Fruit fly (Drosophila melanogaster) whole organism, embryonic: ENCODE measurements around the gene RASSF8.

Experiments used
- CG10209 ChIP-seq: fragments of 200-800 bp; sonication (Bioruptor generic); optimal IDR thresholded peaks from 3 replicates; lab custom pipeline; 2017; ENCODE audit warnings: missing biosample characterization, mild to moderate bottlenecking, missing genetic modification characterization, missing genetic modification reagents
- CG11085 ChIP-seq: fragments of 200-800 bp; sonication (Bioruptor generic); IDR thresholded peaks from 2 replicates; pipeline ENCODE4 v1.3.6; 2022; ENCODE audit warnings: missing biosample characterization, missing genetic modification characterization
- CG11093 ChIP-seq: fragments of 200-800 bp; sonication (Bioruptor generic); IDR thresholded peaks from 3 replicates; pipeline ENCODE4 v1.3.6; 2022; ENCODE audit warnings: missing biosample characterization, missing genetic modification characterization
- CG12299 ChIP-seq: fragments of 200-800 bp; sonication (Bioruptor generic); optimal IDR thresholded peaks from 2 replicates; lab custom pipeline; 2018; ENCODE audit warnings: missing biosample characterization, mild to moderate bottlenecking, missing genetic modification characterization
- CG14965 ChIP-seq: fragments of 200-800 bp; sonication (Bioruptor generic); optimal IDR thresholded peaks from 2 replicates; lab custom pipeline; 2016; ENCODE audit warnings: missing biosample characterization, missing genetic modification characterization, borderline replicate concordance
- CG1529 ChIP-seq: fragments of 200-800 bp; sonication (Bioruptor generic); optimal IDR thresholded peaks from 3 replicates; lab custom pipeline; 2018; ENCODE audit warnings: missing biosample characterization, missing genetic modification characterization
- CG16813 ChIP-seq: fragments of 200-800 bp; sonication (Bioruptor generic); IDR thresholded peaks from 3 replicates; pipeline ENCODE4 v1.3.6; 2022; ENCODE audit warnings: missing biosample characterization, missing genetic modification characterization; ENCODE audit not compliant: partially characterized antibody
- CG2199 ChIP-seq: fragments of 200-800 bp; sonication (Bioruptor generic); IDR thresholded peaks from 3 replicates; pipeline ENCODE4 v1.3.6; 2022; ENCODE audit warnings: missing biosample characterization, missing genetic modification characterization
- CG2202 ChIP-seq: fragments of 200-800 bp; sonication (Bioruptor generic); optimal IDR thresholded peaks from 2 replicates; lab custom pipeline; 2018; ENCODE audit warnings: missing biosample characterization, mild to moderate bottlenecking, missing genetic modification characterization
- CG2678 ChIP-seq: fragments of 200-800 bp; sonication (Bioruptor generic); optimal IDR thresholded peaks from 3 replicates; lab custom pipeline; 2019; ENCODE audit warnings: missing biosample characterization, mild to moderate bottlenecking, missing genetic modification characterization, moderate library complexity
- CG30020 ChIP-seq: fragments of 200-800 bp; optimal IDR thresholded peaks from 2 replicates; lab custom pipeline; 2019; ENCODE audit warnings: missing biosample characterization, mild to moderate bottlenecking, missing genetic modification characterization, moderate library complexity
- CG3847 ChIP-seq: fragments of 200-800 bp; sonication (Bioruptor generic); IDR thresholded peaks from 2 replicates; pipeline ENCODE4 v1.3.6; 2022; ENCODE audit warnings: missing biosample characterization, missing genetic modification characterization
- CG4404 ChIP-seq: fragments of 200-800 bp; sonication (Bioruptor generic); IDR thresholded peaks from 2 replicates; pipeline ENCODE4 v1.3.6; 2022; ENCODE audit warnings: missing biosample characterization, missing genetic modification characterization
- CG4617 ChIP-seq: fragments of 200-800 bp; sonication (Bioruptor generic); optimal IDR thresholded peaks from 3 replicates; lab custom pipeline; 2016; ENCODE audit warnings: missing biosample characterization, missing genetic modification characterization, borderline replicate concordance
- CG6683 ChIP-seq: fragments of 200-800 bp; sonication (Bioruptor generic); optimal IDR thresholded peaks from 2 replicates; lab custom pipeline; 2017; ENCODE audit warnings: missing biosample characterization, mild to moderate bottlenecking, missing genetic modification characterization, missing genetic modification reagents
- CG6765 ChIP-seq: fragments of 200-800 bp; sonication (Bioruptor generic); optimal IDR thresholded peaks from 3 replicates; lab custom pipeline; 2017; ENCODE audit warnings: missing biosample characterization, mild to moderate bottlenecking, missing genetic modification characterization
- CG7271 ChIP-seq: fragments of 200-800 bp; sonication (Bioruptor generic); optimal IDR thresholded peaks from 2 replicates; lab custom pipeline; 2018; ENCODE audit warnings: missing biosample characterization, mild to moderate bottlenecking, missing genetic modification characterization, moderate library complexity
- CG7839 ChIP-seq: fragments of 200-800 bp; sonication (Bioruptor generic); optimal IDR thresholded peaks from 3 replicates; lab custom pipeline; 2018; ENCODE audit warnings: missing biosample characterization, mild to moderate bottlenecking, missing genetic modification characterization, moderate library complexity
- CG9215 ChIP-seq: fragments of 200-800 bp; sonication (Bioruptor generic); IDR thresholded peaks from 2 replicates; pipeline ENCODE4 v1.3.6; 2022; ENCODE audit warnings: missing biosample characterization, missing genetic modification characterization
- CG9876 ChIP-seq: fragments of 200-800 bp; sonication (Bioruptor generic); optimal IDR thresholded peaks from 2 replicates; lab custom pipeline; 2016; ENCODE audit warnings: missing biosample characterization, missing genetic modification characterization
- Dll ChIP-seq: fragments of 200-800 bp; sonication (Bioruptor generic); IDR thresholded peaks from 4 replicates; pipeline ENCODE4 v1.3.6; 2022; ENCODE audit warnings: missing biosample characterization, missing genetic modification characterization; ENCODE audit not compliant: partially characterized antibody
- Eip74EF ChIP-seq, 2 experiments: fragments of 200-800 bp in 1 of 2; fragments of >200 bp in 1 of 2; sonication (Bioruptor generic) in 1 of 2; optimal IDR thresholded peaks; 2 replicates each; lab custom pipeline; 2017 to 2019; ENCODE audit warnings: missing biosample characterization in 2 of 2, missing genetic modification characterization in 2 of 2, mild to moderate bottlenecking in 1 of 2, moderate library complexity in 1 of 2
- Fer2 ChIP-seq: fragments of 200-800 bp; sonication (Bioruptor generic); optimal IDR thresholded peaks from 2 replicates; lab custom pipeline; 2018; ENCODE audit warnings: missing biosample characterization, mild to moderate bottlenecking, missing genetic modification characterization, moderate library complexity
- GATAe ChIP-seq: fragments of 200-800 bp; sonication (Bioruptor generic); conservative IDR thresholded peaks from 2 replicates; pipeline ENCODE4 v1.3.6; 2022; ENCODE audit warnings: missing biosample characterization, missing genetic modification characterization
- HLH4C ChIP-seq: fragments of 200-800 bp; sonication (Bioruptor generic); IDR thresholded peaks from 3 replicates; pipeline ENCODE4 v1.3.6; 2022; ENCODE audit warnings: missing biosample characterization, missing genetic modification characterization; ENCODE audit not compliant: partially characterized antibody
- Hr3 ChIP-seq: fragments of 200-800 bp; sonication (Bioruptor generic); optimal IDR thresholded peaks from 3 replicates; lab custom pipeline; 2016; ENCODE audit warnings: missing biosample characterization, missing genetic modification characterization
- Hr39 ChIP-seq: fragments of >200 bp; optimal IDR thresholded peaks from 2 replicates; lab custom pipeline; 2017
- MBD-R2 ChIP-seq: fragments of 200-800 bp; sonication (Bioruptor generic); IDR thresholded peaks from 2 replicates; pipeline ENCODE4 v1.3.6; 2022; ENCODE audit warnings: missing biosample characterization, missing genetic modification characterization
- Trl ChIP-seq, 3 experiments: fragments of >200 bp in 2 of 3; fragments of 200-800 bp in 1 of 3; sonication (Bioruptor generic) in 1 of 3; optimal IDR thresholded peaks; 2 replicates in 1 of 3; 3 replicates in 2 of 3; lab custom pipeline; 2016 to 2017; ENCODE audit warnings: missing biosample characterization in 1 of 3, missing genetic modification characterization in 1 of 3
- Usf ChIP-seq: fragments of 200-800 bp; sonication (Bioruptor generic); optimal IDR thresholded peaks from 2 replicates; lab custom pipeline; 2017; ENCODE audit warnings: missing genotype, missing biosample characterization, missing genetic modification characterization
- Vsx1 ChIP-seq: fragments of 200-800 bp; sonication (Bioruptor generic); optimal IDR thresholded peaks from 2 replicates; lab custom pipeline; 2017; ENCODE audit warnings: missing biosample characterization, mild to moderate bottlenecking, missing genetic modification characterization, missing genetic modification reagents
- ac ChIP-seq: fragments of 200-800 bp; sonication (Bioruptor generic); optimal IDR thresholded peaks from 3 replicates; lab custom pipeline; 2017; ENCODE audit warnings: missing biosample characterization, mild to moderate bottlenecking, missing genetic modification characterization
- bigmax ChIP-seq: fragments of 200-800 bp; sonication (Bioruptor generic); optimal IDR thresholded peaks from 2 replicates; lab custom pipeline; 2018; ENCODE audit warnings: missing biosample characterization, mild to moderate bottlenecking, missing genetic modification characterization
- cg ChIP-seq: fragments of 200-800 bp; sonication (Bioruptor generic); optimal IDR thresholded peaks from 3 replicates; lab custom pipeline; 2019; ENCODE audit warnings: missing biosample characterization, mild to moderate bottlenecking, missing genetic modification characterization, moderate library complexity
- chm ChIP-seq: fragments of 200-800 bp; sonication (Bioruptor generic); IDR thresholded peaks from 2 replicates; pipeline ENCODE4 v1.3.6; 2022; ENCODE audit warnings: missing biosample characterization, missing genetic modification characterization
- dati ChIP-seq: fragments of 200-800 bp; sonication (Bioruptor generic); IDR thresholded peaks from 2 replicates; pipeline ENCODE4 v1.3.6; 2022; ENCODE audit warnings: missing biosample characterization, missing genetic modification characterization
- fd96Cb ChIP-seq: fragments of 200-800 bp; sonication (Bioruptor generic); optimal IDR thresholded peaks from 2 replicates; lab custom pipeline; 2018; ENCODE audit warnings: missing biosample characterization, mild to moderate bottlenecking, missing genetic modification characterization, moderate library complexity
- gem ChIP-seq: fragments of 200-800 bp; sonication (Bioruptor generic); optimal IDR thresholded peaks from 2 replicates; lab custom pipeline; 2019; ENCODE audit warnings: missing biosample characterization, mild to moderate bottlenecking, missing genetic modification characterization, moderate library complexity
- gfzf ChIP-seq: fragments of 200-800 bp; sonication (Bioruptor generic); optimal IDR thresholded peaks from 2 replicates; lab custom pipeline; 2016; ENCODE audit warnings: missing biosample characterization, mild to moderate bottlenecking, missing genetic modification characterization, moderate library complexity
- nerfin-2 ChIP-seq: fragments of 200-800 bp; sonication (Bioruptor generic); IDR thresholded peaks from 2 replicates; pipeline ENCODE4 v1.3.6; 2022; ENCODE audit warnings: missing biosample characterization, missing genetic modification characterization; ENCODE audit not compliant: partially characterized antibody
- nom ChIP-seq: fragments of 200-800 bp; sonication (Bioruptor generic); optimal IDR thresholded peaks from 2 replicates; lab custom pipeline; 2017; ENCODE audit warnings: missing biosample characterization, missing genetic modification characterization, mild to moderate bottlenecking, moderate library complexity, missing genetic modification reagents
- ranshi ChIP-seq: fragments of 200-800 bp; sonication (Bioruptor generic); IDR thresholded peaks from 2 replicates; pipeline ENCODE4 v1.3.6; 2022; ENCODE audit warnings: missing biosample characterization, missing genetic modification characterization
- row ChIP-seq: fragments of 200-800 bp; sonication (Bioruptor generic); IDR thresholded peaks from 3 replicates; pipeline ENCODE4 v1.3.6; 2022; ENCODE audit warnings: missing biosample characterization, missing genetic modification characterization
- seq ChIP-seq: fragments of 200-800 bp; sonication (Bioruptor generic); IDR thresholded peaks from 2 replicates; pipeline ENCODE4 v1.3.6; 2022; ENCODE audit warnings: missing biosample characterization, missing genetic modification characterization
- so ChIP-seq: fragments of 200-800 bp; sonication (Bioruptor generic); IDR thresholded peaks from 3 replicates; pipeline ENCODE4 v1.3.6; 2022; ENCODE audit warnings: missing biosample characterization, missing genetic modification characterization
- sqz ChIP-seq: fragments of 200-800 bp; sonication (Bioruptor generic); optimal IDR thresholded peaks from 3 replicates; lab custom pipeline; 2018; ENCODE audit warnings: missing biosample characterization, mild to moderate bottlenecking, missing genetic modification characterization
- stwl ChIP-seq: fragments of 200-800 bp; sonication (Bioruptor generic); optimal IDR thresholded peaks from 3 replicates; lab custom pipeline; 2018; ENCODE audit warnings: missing biosample characterization, mild to moderate bottlenecking, missing genetic modification characterization, moderate library complexity
- tna ChIP-seq: fragments of 200-800 bp; sonication (Bioruptor generic); IDR thresholded peaks from 2 replicates; pipeline ENCODE4 v1.3.6; 2022; ENCODE audit warnings: missing biosample characterization, missing genetic modification characterization; ENCODE audit not compliant: partially characterized antibody

Gene RASSF8

DNA sequence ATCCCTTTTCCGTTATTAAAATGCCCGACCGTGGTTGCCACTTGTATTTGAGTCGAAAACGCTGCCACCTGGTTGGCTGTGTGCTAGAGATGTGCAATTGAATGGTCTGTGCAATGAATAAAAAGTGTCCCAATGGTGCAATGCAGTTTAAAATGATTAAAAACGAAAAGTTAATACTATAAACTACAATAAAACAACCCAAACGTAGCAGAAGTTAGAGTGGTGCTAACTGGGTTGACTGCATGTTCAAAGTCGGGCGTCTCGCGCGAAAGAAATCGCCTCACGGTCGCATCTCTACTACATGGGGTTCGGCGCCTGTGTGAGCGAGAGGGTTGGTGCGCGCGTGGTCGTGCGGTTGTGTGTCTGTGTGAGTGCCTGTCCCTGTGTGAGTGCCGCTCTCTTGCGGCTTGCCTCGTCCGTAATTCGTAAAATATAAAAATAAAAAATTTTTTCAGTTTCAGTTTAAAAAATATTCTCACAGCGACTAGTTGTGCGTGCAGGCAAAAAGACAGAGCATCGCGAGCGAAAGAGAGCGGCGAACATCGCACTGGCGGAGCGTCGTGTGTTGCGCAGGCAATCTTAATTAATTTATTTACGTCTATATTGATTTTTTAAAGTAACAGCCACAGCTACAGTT lies 14.6 kb upstream of the RASSF8 start (continued):
- TF ChIP-seq CG9215 (GFP tag; lab: Robert Waterston, UW) = peak; percentile 94
- peak; percentile 88 for TF ChIP-seq CG6683
- peak; percentile 81 for TF ChIP-seq stwl (tag; lab: Kevin White, UChicago)
- peak; percentile 88 for TF ChIP-seq Fer2 (tag; lab: Kevin White, UChicago)
- peak; percentile 91 for TF ChIP-seq CG7839 (tag; lab: Kevin White, UChicago)
- TF ChIP-seq tna (GFP tag; lab: Robert Waterston, UW) = peak; percentile 70
- peak; percentile 89 for TF ChIP-seq so (GFP tag; lab: Robert Waterston, UW)
- peak; percentile 91 for TF ChIP-seq CG2678
- TF ChIP-seq ranshi (GFP tag; lab: Robert Waterston, UW) = peak; percentile 93
- peak; percentile 81 for TF ChIP-seq CG6765 (GFP tag; lab: Kevin White, UChicago)
- TF ChIP-seq CG14965 = peak; percentile 81
- TF ChIP-seq ac (GFP tag; lab: Kevin White, UChicago) = no peak
- TF ChIP-seq CG9876 (GFP tag; lab: Kevin White, UChicago) = peak; percentile 93
- peak; percentile 94 for TF ChIP-seq gem (tag; lab: Kevin White, UChicago)
- peak; percentile 57 for TF ChIP-seq sqz (GFP tag; lab: Kevin White, UChicago)
- TF ChIP-seq nerfin-2 (GFP tag; lab: Robert Waterston, UW) = peak; percentile 67
- TF ChIP-seq CG7271 = peak; percentile 64
- peak; percentile 93 for TF ChIP-seq seq (GFP tag; lab: Robert Waterston, UW)
- peak; percentile 93 for TF ChIP-seq CG16813 (GFP tag; lab: Robert Waterston, UW)
- TF ChIP-seq cg = peak; percentile 97
- TF ChIP-seq fd96Cb (tag; lab: Kevin White, UChicago) = peak; percentile 82
- TF ChIP-seq CG2202 (tag; lab: Kevin White, UChicago) = peak; percentile 78
- TF ChIP-seq chm = peak; percentile 78
- peak; percentile 94 for TF ChIP-seq Hr3
- TF ChIP-seq row = peak; percentile 98
- peak; percentile 83 for TF ChIP-seq CG4617 (GFP tag; lab: Kevin White, UChicago)
- TF ChIP-seq CG12299 (tag; lab: Kevin White, UChicago) = peak; percentile 86
- peak; percentile 68 for TF ChIP-seq CG1529 (GFP tag; lab: Kevin White, UChicago)
- peak; percentile 48 for TF ChIP-seq gfzf (GFP tag; lab: Kevin White, UChicago)
- TF ChIP-seq CG11085 (GFP tag; lab: Robert Waterston, UW) = peak; percentile 91
- no peak for TF ChIP-seq Hr39 (lab: Kevin White, UChicago)
- TF ChIP-seq CG4404 (GFP tag; lab: Robert Waterston, UW) = peak; percentile 95
- no peak for TF ChIP-seq CG2199 (GFP tag; lab: Robert Waterston, UW)
- peak; percentile 96 for TF ChIP-seq CG3847
- TF ChIP-seq Usf (GFP tag; lab: Kevin White, UChicago) = peak; percentile 89
- peak in 1 of 2 experiments; percentile 72 for TF ChIP-seq Eip74EF (GFP tag; optimal IDR thresholded peaks at IDR 0.05; lab: Kevin White, UChicago)
- peak; percentile 97 for TF ChIP-seq Dll
- TF ChIP-seq Vsx1 (GFP tag; lab: Kevin White, UChicago) = peak; percentile 73
- peak; percentile 50; the same call in 1 of the 2 replicates for TF ChIP-seq GATAe (GFP tag; lab: Robert Waterston, UW)
- peak; percentile 82 for TF ChIP-seq CG30020 (tag; lab: Kevin White, UChicago)
- TF ChIP-seq nom = peak; percentile 27
- peak; percentile 83 for TF ChIP-seq HLH4C (GFP tag; lab: Robert Waterston, UW)
- peak; percentile 84 for TF ChIP-seq CG11093 (GFP tag; lab: Robert Waterston, UW)
- TF ChIP-seq CG10209 (GFP tag; lab: Kevin White, UChicago) = peak; percentile 91
- TF ChIP-seq MBD-R2 (GFP tag; lab: Robert Waterston, UW) = peak; percentile 84
- TF ChIP-seq bigmax (GFP tag; lab: Kevin White, UChicago) = no peak
- peak; percentile 51 to 70 for TF ChIP-seq Trl (optimal IDR thresholded peaks at IDR 0.05; lab: Kevin White, UChicago)
- peak; percentile 97 for TF ChIP-seq Trl (GFP tag; optimal IDR thresholded peaks at IDR 0.05; lab: Kevin White, UChicago)
- 0 out of 2 replicates have a peak, but pooled peaks have one; percentile 40 for TF ChIP-seq dati (GFP tag; lab: Robert Waterston, UW)
